Worm (Caenorhabditis elegans): ENCODE measurements around the gene F56F11.2.

F56F11.2 gene

ce11 chrIII:2871817-2872216, 10.3 kb upstream of the F56F11.2 start (continued):
- TF ChIP-seq F49E8.2 (tag; optimal IDR thresholded peaks at IDR 0.05; ENCODE audit: borderline replicate concordance) (no peak), lin-38 (GFP tag; IDR thresholded peaks at IDR 0.05) (no peak), snpc-1.2 (GFP tag; IDR thresholded peaks at IDR 0.05) (no peak), nhr-111 (GFP tag; optimal IDR thresholded peaks at IDR 0.05) (no peak), nhr-76 (tag; optimal IDR thresholded peaks at IDR 0.05) (no peak), mep-1 (tag; optimal IDR thresholded peaks at IDR 0.05) (peak; percentile 80), spr-3 (GFP tag; optimal IDR thresholded peaks at IDR 0.05) (no peak), lsy-2 (tag; optimal IDR thresholded peaks at IDR 0.05) (peak in 1 of 2 experiments; percentile 59), mdl-1 (tag; optimal IDR thresholded peaks at IDR 0.05) (peak; percentile 33 to 94), Y48G9A.11 (GFP tag; IDR thresholded peaks at IDR 0.05) (no peak), ctbp-1 (GFP tag; IDR thresholded peaks at IDR 0.05) (no peak), aha-1 (tag) (peak; percentile 97), sdz-12 (GFP tag; optimal IDR thresholded peaks at IDR 0.05) (no peak), vab-7 (GFP tag; IDR thresholded peaks at IDR 0.05) (no peak), snpc-4 (tag; optimal IDR thresholded peaks at IDR 0.05) (no peak), zip-11 (GFP tag; IDR thresholded peaks at IDR 0.05) (no peak), daf-8 (GFP tag; IDR thresholded peaks at IDR 0.05) (no peak), daf-19 (GFP tag; conservative IDR thresholded peaks at IDR 0.05) (no peak), tag-97 (GFP tag; IDR thresholded peaks at IDR 0.05) (no peak), rbr-2 (tag; optimal IDR thresholded peaks at IDR 0.05) (peak; percentile 9), Y105C5A.15 (GFP tag; IDR thresholded peaks at IDR 0.05) (no peak), hlh-11 (tag; optimal IDR thresholded peaks at IDR 0.05) (peak; percentile 96), nhr-11 (tag; optimal IDR thresholded peaks at IDR 0.05) (no peak), pha-4 (GFP tag; IDR thresholded peaks at IDR 0.05) (no peak), pha-4 (tag; optimal IDR thresholded peaks at IDR 0.05) (no peak), R02D3.7 (tag; optimal IDR thresholded peaks at IDR 0.05) (no peak), duxl-1 (tag; optimal IDR thresholded peaks at IDR 0.05; ENCODE audit: poor library complexity) (no peak), lin-15B (tag; optimal IDR thresholded peaks at IDR 0.05) (no peak), hmg-1.1 (GFP tag; IDR thresholded peaks at IDR 0.05) (peak; percentile 39; the same call in 1 of the 2 replicates), zip-2 (tag; optimal IDR thresholded peaks at IDR 0.05) (no peak), saeg-2 (GFP tag; IDR thresholded peaks at IDR 0.05) (no peak), Y5F2A.4 (GFP tag; optimal IDR thresholded peaks at IDR 0.05) (no peak), ceh-44 (GFP tag; IDR thresholded peaks at IDR 0.05) (no peak), unc-130 (GFP tag; optimal IDR thresholded peaks at IDR 0.05) (no peak), nhr-237 (tag; optimal IDR thresholded peaks at IDR 0.05) (no peak), hlh-30 (tag; optimal IDR thresholded peaks at IDR 0.05; ENCODE audit: insufficient read depth) (peak; percentile 95), ztf-11 (tag; optimal IDR thresholded peaks at IDR 0.05) (no peak), lim-7 (GFP tag; IDR thresholded peaks at IDR 0.05) (no peak), lin-1 (GFP tag; IDR thresholded peaks at IDR 0.05) (no peak), attf-4 (tag; optimal IDR thresholded peaks at IDR 0.05) (no peak), lin-13 (GFP tag; optimal IDR thresholded peaks at IDR 0.05) (peak; percentile 14), zfp-2 (tag; optimal IDR thresholded peaks at IDR 0.05) (no peak), zag-1 (tag; optimal IDR thresholded peaks at IDR 0.05) (no peak), set-16 (GFP tag; IDR thresholded peaks at IDR 0.05) (peak; percentile 55), Y75B8A.6 (GFP tag; IDR thresholded peaks at IDR 0.05) (no peak), nhr-41 (GFP tag; IDR thresholded peaks at IDR 0.05) (0 out of 2 replicates have a peak, but pooled peaks have one; percentile 9), ama-1 (optimal IDR thresholded peaks at IDR 0.05) (no peak), fkh-10 (GFP tag; optimal IDR thresholded peaks at IDR 0.05) (no peak), ztf-7 (tag; optimal IDR thresholded peaks at IDR 0.05) (no peak), F37D6.2 (tag; optimal IDR thresholded peaks at IDR 0.05) (no peak), madf-5 (GFP tag; IDR thresholded peaks at IDR 0.05) (no peak), T26A8.4 (GFP tag; IDR thresholded peaks at IDR 0.05) (no peak), madf-9 (GFP tag; conservative IDR thresholded peaks at IDR 0.05) (no peak), nhr-10 (tag; optimal IDR thresholded peaks at IDR 0.05) (peak; percentile 26)

Data from whole organism, L4 larva.